Fruit fly (Drosophila melanogaster): ENCODE results near the gene CG8219.
A peak's percentile ranks its signal among the peaks of the same experiment; 100 is the strongest.

CG8219 gene

dm6 chr3L:6192822-6193555 is 7.3 kb upstream of the CG8219 start, which contains the start of the genes Sf3b6 and Tnpo (continued):
- TF ChIP-seq cato (GFP tag; optimal IDR thresholded peaks at IDR 0.05; ENCODE audit: borderline replicate concordance) (peak; percentile 65), CG10959 (GFP tag; IDR thresholded peaks at IDR 0.05) (peak; percentile 61; the same call in 1 of the 2 replicates), Dref (GFP tag; IDR thresholded peaks at IDR 0.05) (peak; percentile 41; the same call in 1 of the 2 replicates), peb (GFP tag; IDR thresholded peaks at IDR 0.05) (peak; percentile 70), gfzf (GFP tag; optimal IDR thresholded peaks at IDR 0.05) (peak; percentile 79), zen (tag; optimal IDR thresholded peaks at IDR 0.05) (peak; percentile 83), CG17359 (tag; optimal IDR thresholded peaks at IDR 0.05) (no peak), B-H2 (GFP tag; optimal IDR thresholded peaks at IDR 0.05) (peak; percentile 63), H15 (GFP tag; IDR thresholded peaks at IDR 0.05) (peak; percentile 69; the same call in 2 of the 3 replicates), sna (GFP tag; IDR thresholded peaks at IDR 0.05; ENCODE audit: partially characterized antibody) (peak; percentile 61; the same call in 1 of the 2 replicates), Neu2 (GFP tag; optimal IDR thresholded peaks at IDR 0.05; ENCODE audit: borderline replicate concordance) (no peak), vnd (GFP tag; IDR thresholded peaks at IDR 0.05; ENCODE audit: partially characterized antibody) (peak; percentile 55; the same call in 1 of the 3 replicates), dan (GFP tag; IDR thresholded peaks at IDR 0.05) (peak; percentile 49; the same call in 1 of the 2 replicates), nau (GFP tag; optimal IDR thresholded peaks at IDR 0.05) (no peak), cg (GFP tag; optimal IDR thresholded peaks at IDR 0.05) (no peak), CHES-1-like (GFP tag; optimal IDR thresholded peaks at IDR 0.05) (peak; percentile 66), CG12104 (GFP tag; optimal IDR thresholded peaks at IDR 0.05) (peak; percentile 84), CG6272 (GFP tag; IDR thresholded peaks at IDR 0.05) (peak; percentile 88), HLH4C (GFP tag; IDR thresholded peaks at IDR 0.05; ENCODE audit: partially characterized antibody) (peak; percentile 62; the same call in 2 of the 3 replicates), chm (GFP tag; IDR thresholded peaks at IDR 0.05) (peak; percentile 56; the same call in 1 of the 2 replicates), CkIIα-i1 (GFP tag; IDR thresholded peaks at IDR 0.05) (no peak), lilli (GFP tag; optimal IDR thresholded peaks at IDR 0.05) (peak; percentile 87), CG10462 (GFP tag; optimal IDR thresholded peaks at IDR 0.05) (peak; percentile 64), Lpt (GFP tag; optimal IDR thresholded peaks at IDR 0.05) (no peak), dm (GFP tag; optimal IDR thresholded peaks at IDR 0.05) (peak; percentile 60), Mad (GFP tag; optimal IDR thresholded peaks at IDR 0.05) (peak; percentile 75), lola (GFP tag; optimal IDR thresholded peaks at IDR 0.05) (peak in 1 of 3 experiments; percentile 91), esg (GFP tag; conservative IDR thresholded peaks at IDR 0.05) (peak; percentile 86), CG7963 (GFP tag; IDR thresholded peaks at IDR 0.05; ENCODE audit: partially characterized antibody) (no peak), caup (GFP tag; optimal IDR thresholded peaks at IDR 0.05; ENCODE audit: severe bottlenecking) (peak; percentile 73), NC2α (GFP tag; optimal IDR thresholded peaks at IDR 0.05) (peak; percentile 35), ssp (GFP tag; IDR thresholded peaks at IDR 0.05) (peak; percentile 79), Poxn (GFP tag; IDR thresholded peaks at IDR 0.05) (peak; percentile 24; the same call in 1 of the 2 replicates), en (GFP tag; optimal IDR thresholded peaks at IDR 0.05) (no peak), ato (GFP tag; IDR thresholded peaks at IDR 0.05; ENCODE audit: partially characterized antibody) (no peak), CG9797 (GFP tag; optimal IDR thresholded peaks at IDR 0.05) (peak; percentile 99), MESR4 (GFP tag; optimal IDR thresholded peaks at IDR 0.05) (peak; percentile 53), oc (tag; optimal IDR thresholded peaks at IDR 0.05) (no peak), gsb (GFP tag; IDR thresholded peaks at IDR 0.05) (peak; percentile 58), Dad (GFP tag; optimal IDR thresholded peaks at IDR 0.05) (peak; percentile 12), CG15269 (tag; optimal IDR thresholded peaks at IDR 0.05) (no peak), HmgZ (tag; optimal IDR thresholded peaks at IDR 0.05) (peak; percentile 66), ci (GFP tag; IDR thresholded peaks at IDR 0.05) (peak; percentile 73; the same call in 2 of the 3 replicates), Hmr (GFP tag; optimal IDR thresholded peaks at IDR 0.05) (no peak), Hr78 (GFP tag; optimal IDR thresholded peaks at IDR 0.05) (no peak), hbn (GFP tag; IDR thresholded peaks at IDR 0.05; ENCODE audit: partially characterized antibody) (peak; percentile 67), Ets65A (GFP tag) (peak; percentile 96), CG2875 (GFP tag; optimal IDR thresholded peaks at IDR 0.05) (no peak)
